Worm (Caenorhabditis elegans) whole organism, L2 larva: ENCODE data around the gene F34D10.8.

Experiments used
- C34F6.9 ChIP-seq: fragments of 150-350 bp; optimal IDR thresholded peaks from 2 replicates; lab custom pipeline; 2014; ENCODE audit warnings: missing biosample characterization, missing genetic modification characterization
- F13H6.1 ChIP-seq: sonication (generic microtip); optimal IDR thresholded peaks from 2 replicates; lab custom pipeline; 2016; ENCODE audit warnings: missing genetic modification characterization, missing compliant biosample characterization
- R02D3.7 ChIP-seq: fragments of 150-350 bp; optimal IDR thresholded peaks from 2 replicates; lab custom pipeline; 2014; ENCODE audit warnings: missing biosample characterization, missing genetic modification characterization
- Y55F3AM.14 ChIP-seq: fragments of 200-800 bp; sonication (Bioruptor generic); optimal IDR thresholded peaks from 2 replicates; lab custom pipeline; 2018; ENCODE audit warnings: mild to moderate bottlenecking, missing genetic modification characterization, missing compliant biosample characterization
- ZK546.5 ChIP-seq: sonication (generic microtip); optimal IDR thresholded peaks from 2 replicates; lab custom pipeline; 2017; ENCODE audit warnings: missing biosample characterization, missing genetic modification characterization
- aly-2 ChIP-seq: fragments of 150-350 bp; optimal IDR thresholded peaks from 2 replicates; lab custom pipeline; 2014; ENCODE audit warnings: missing biosample characterization, missing genetic modification characterization
- blmp-1 ChIP-seq: sonication (generic microtip); optimal IDR thresholded peaks from 2 replicates; lab custom pipeline; 2017; ENCODE audit warnings: missing genetic modification characterization, mild to moderate bottlenecking, missing compliant biosample characterization, antibody characterized with exemption, moderate library complexity; ENCODE audit not compliant: insufficient read depth
- dmd-4 ChIP-seq: sonication (generic microtip); optimal IDR thresholded peaks from 2 replicates; lab custom pipeline; 2017; ENCODE audit warnings: missing biosample characterization, missing genetic modification characterization
- elt-1 ChIP-seq: fragments of 150-350 bp; optimal IDR thresholded peaks from 2 replicates; lab custom pipeline; 2014; ENCODE audit warnings: missing biosample characterization, missing genetic modification characterization
- elt-3 ChIP-seq: sonication (generic microtip); optimal IDR thresholded peaks from 2 replicates; lab custom pipeline; 2017; ENCODE audit warnings: missing biosample characterization, missing genetic modification characterization
- fos-1 ChIP-seq: fragments of 150-350 bp; optimal IDR thresholded peaks from 2 replicates; lab custom pipeline; 2014; ENCODE audit warnings: missing biosample characterization, missing genetic modification characterization
- lin-11 ChIP-seq: fragments of 150-350 bp; sonication (generic microtip); optimal IDR thresholded peaks from 2 replicates; lab custom pipeline; 2014; ENCODE audit warnings: missing biosample characterization, missing genetic modification characterization, inconsistent platforms, mixed read lengths
- lin-13 ChIP-seq: fragments of 150-350 bp; optimal IDR thresholded peaks from 2 replicates; lab custom pipeline; 2014; ENCODE audit warnings: missing biosample characterization, missing genetic modification reagents, missing genetic modification characterization
- lin-39 ChIP-seq: fragments of 150-350 bp; optimal IDR thresholded peaks from 2 replicates; lab custom pipeline; 2014; ENCODE audit warnings: missing biosample characterization, missing genetic modification reagents, missing genetic modification characterization
- lsy-2 ChIP-seq, 2 experiments: fragments of 150-350 bp in 1 of 2; sonication (generic microtip) in 1 of 2; optimal IDR thresholded peaks; 2 replicates each; lab custom pipeline; 2014 to 2017; ENCODE audit warnings: missing biosample characterization in 2 of 2, missing genetic modification characterization in 2 of 2
- mdl-1 ChIP-seq, 2 experiments: fragments of 150-350 bp in 1 of 2; sonication (generic microtip) in 1 of 2; optimal IDR thresholded peaks; 2 replicates each; lab custom pipeline; 2017; ENCODE audit warnings: missing biosample characterization in 2 of 2, missing genetic modification characterization in 2 of 2
- nhr-11 ChIP-seq: fragments of 150-350 bp; optimal IDR thresholded peaks from 2 replicates; lab custom pipeline; 2014; ENCODE audit warnings: missing biosample characterization, missing genetic modification characterization
- nhr-12 ChIP-seq: fragments of 150-350 bp; optimal IDR thresholded peaks from 2 replicates; lab custom pipeline; 2014; ENCODE audit warnings: missing biosample characterization, missing genetic modification characterization
- nhr-129 ChIP-seq: fragments of 150-350 bp; optimal IDR thresholded peaks from 2 replicates; lab custom pipeline; 2014; ENCODE audit warnings: missing biosample characterization, missing genetic modification characterization
- nhr-21 ChIP-seq: fragments of 150-350 bp; optimal IDR thresholded peaks from 2 replicates; lab custom pipeline; 2014; ENCODE audit warnings: missing biosample characterization, missing genetic modification characterization
- nhr-237 ChIP-seq: fragments of 150-350 bp; optimal IDR thresholded peaks from 2 replicates; lab custom pipeline; 2014; ENCODE audit warnings: missing biosample characterization, missing genetic modification characterization
- nhr-25 ChIP-seq: fragments of 150-350 bp; sonication (generic microtip); optimal IDR thresholded peaks from 3 replicates; lab custom pipeline; 2014; ENCODE audit warnings: missing biosample characterization, missing genetic modification characterization
- nhr-77 ChIP-seq: fragments of 150-350 bp; optimal IDR thresholded peaks from 2 replicates; lab custom pipeline; 2014; ENCODE audit warnings: missing biosample characterization, missing genetic modification characterization
- peb-1 ChIP-seq: fragments of 150-350 bp; optimal IDR thresholded peaks from 2 replicates; lab custom pipeline; 2014; ENCODE audit warnings: missing biosample characterization, missing genetic modification characterization
- sem-4 ChIP-seq: fragments of 150-350 bp; optimal IDR thresholded peaks from 2 replicates; lab custom pipeline; 2014; ENCODE audit warnings: missing biosample characterization, missing genetic modification reagents, missing genetic modification characterization
- sma-9 ChIP-seq, 2 experiments: fragments of 150-350 bp in 1 of 2; sonication (generic microtip) in 1 of 2; optimal IDR thresholded peaks; 2 replicates each; lab custom pipeline; 2014 to 2016; ENCODE audit warnings: missing genetic modification characterization in 2 of 2, mild to moderate bottlenecking in 1 of 2, missing biosample characterization in 1 of 2, missing compliant biosample characterization in 1 of 2, missing genetic modification reagents in 1 of 2, moderate library complexity in 1 of 2
- snpc-4 ChIP-seq: fragments of 150-350 bp; optimal IDR thresholded peaks from 2 replicates; lab custom pipeline; 2014; ENCODE audit warnings: missing biosample characterization, missing genetic modification characterization
- unc-39 ChIP-seq: fragments of 150-350 bp; optimal IDR thresholded peaks from 2 replicates; lab custom pipeline; 2014; ENCODE audit warnings: missing biosample characterization, missing genetic modification characterization
- unc-55 ChIP-seq: fragments of 150-350 bp; sonication (generic microtip); optimal IDR thresholded peaks from 3 replicates; lab custom pipeline; 2014; ENCODE audit warnings: missing biosample characterization, missing genetic modification reagents, missing genetic modification characterization
- unc-62 ChIP-seq: fragments of 150-350 bp; optimal IDR thresholded peaks from 2 replicates; lab custom pipeline; 2014; ENCODE audit warnings: missing biosample characterization, missing genetic modification reagents, missing genetic modification characterization
- zag-1 ChIP-seq: fragments of 150-350 bp; optimal IDR thresholded peaks from 2 replicates; lab custom pipeline; 2014; ENCODE audit warnings: missing biosample characterization, missing genetic modification characterization
- ztf-1 ChIP-seq: fragments of 200-800 bp; sonication (Bioruptor generic); conservative IDR thresholded peaks from 2 replicates; pipeline ENCODE4 v1.3.6; 2022; ENCODE audit warnings: missing genetic modification characterization, missing compliant biosample characterization
- ztf-11 ChIP-seq: sonication (generic microtip); optimal IDR thresholded peaks from 2 replicates; lab custom pipeline; 2017; ENCODE audit warnings: missing biosample characterization, missing genetic modification characterization

The F34D10.8 gene

ce11 chrIII:3706586-3706985, 24.0 kb upstream of the F34D10.8 start, which contains the start of gene dph-1:
TSS of gene dph-1 (plus strand) at chrIII:3706886.
- TF ChIP-seq zag-1 (tag; lab: Kevin White, UChicago) (no peak), peb-1 (tag; lab: Kevin White, UChicago) (no peak), sem-4 (tag; lab: Kevin White, UChicago) (no peak), C34F6.9 (no peak), unc-62 (GFP tag; lab: Kevin White, UChicago) (no peak), nhr-129 (tag; lab: Kevin White, UChicago) (no peak), nhr-21 (tag; lab: Kevin White, UChicago) (no peak), dmd-4 (tag; lab: Kevin White, UChicago) (no peak), ZK546.5 (tag; lab: Kevin White, UChicago) (no peak), nhr-25 (tag; lab: Kevin White, UChicago) (no peak), lsy-2 (tag; optimal IDR thresholded peaks at IDR 0.05; lab: Kevin White, UChicago) (no peak), lin-39 (tag; lab: Kevin White, UChicago) (no peak)

- TF ChIP-seq ztf-11 (no peak), peb-1 (tag; lab: Kevin White, UChicago) (no peak), blmp-1 (tag; lab: Kevin White, UChicago) (no peak), elt-3 (no peak), ztf-1 (GFP tag; lab: Robert Waterston, UW) (no peak), F13H6.1 (tag; lab: Kevin White, UChicago) (no peak), nhr-237 (tag; lab: Kevin White, UChicago) (no peak), ZK546.5 (tag; lab: Kevin White, UChicago) (no peak), nhr-25 (tag; lab: Kevin White, UChicago) (no peak), R02D3.7 (tag; lab: Kevin White, UChicago) (no peak), unc-39 (tag; lab: Kevin White, UChicago) (no peak), sma-9 (GFP tag; optimal IDR thresholded peaks at IDR 0.05; lab: Kevin White, UChicago) (no peak), sma-9 (tag; optimal IDR thresholded peaks at IDR 0.05; lab: Kevin White, UChicago) (no peak), unc-55 (no peak), nhr-11 (tag; lab: Kevin White, UChicago) (no peak)
These were observed 21.5 kb upstream of the F34D10.8 start, which contains the start of gene alkb-8 for ce11 chrIII:3709030-3709429. TSS of gene alkb-8 (plus strand) at chrIII:3709330.

ce11 chrIII:3713163-3713562, 17.4 kb upstream of the F34D10.8 start, which contains the start of gene nrde-1:
TSS of gene nrde-1 (plus strand) at chrIII:3713463.
- no peak for TF ChIP-seq ZK546.5 (tag; lab: Kevin White, UChicago)
- no peak for TF ChIP-seq dmd-4 (tag; lab: Kevin White, UChicago)
- no peak for TF ChIP-seq Y55F3AM.14 (GFP tag; lab: Kevin White, UChicago)
- TF ChIP-seq C34F6.9, result no peak
- TF ChIP-seq mdl-1 (tag; optimal IDR thresholded peaks at IDR 0.05; lab: Kevin White, UChicago), result no peak
- TF ChIP-seq lsy-2 (tag; optimal IDR thresholded peaks at IDR 0.05; lab: Kevin White, UChicago), result no peak
- no peak for TF ChIP-seq ztf-1 (GFP tag; lab: Robert Waterston, UW)
- TF ChIP-seq unc-62 (GFP tag; lab: Kevin White, UChicago), result no peak
- no peak for TF ChIP-seq lin-39 (tag; lab: Kevin White, UChicago)
- TF ChIP-seq fos-1 (tag; lab: Kevin White, UChicago), result no peak
- TF ChIP-seq nhr-77 (tag; lab: Kevin White, UChicago), result no peak
- no peak for TF ChIP-seq sem-4 (tag; lab: Kevin White, UChicago)
- no peak for TF ChIP-seq nhr-237 (tag; lab: Kevin White, UChicago)
- TF ChIP-seq zag-1 (tag; lab: Kevin White, UChicago), result no peak
- TF ChIP-seq unc-39 (tag; lab: Kevin White, UChicago), result no peak
- no peak for TF ChIP-seq lin-13 (GFP tag; lab: Kevin White, UChicago)
- TF ChIP-seq ztf-11, result no peak
- TF ChIP-seq nhr-12 (tag; lab: Kevin White, UChicago), result no peak
- no peak for TF ChIP-seq snpc-4 (tag; lab: Kevin White, UChicago)
- TF ChIP-seq nhr-25 (tag; lab: Kevin White, UChicago), result no peak

- TF ChIP-seq elt-1 (no peak), lin-11 (tag; lab: Kevin White, UChicago) (no peak), aly-2 (tag; lab: Kevin White, UChicago) (no peak), nhr-11 (tag; lab: Kevin White, UChicago) (no peak)
These were observed 14.4 kb upstream of the F34D10.8 start for ce11 chrIII:3716073-3716659.
